Worm (Caenorhabditis elegans): ENCODE measurements around the gene C40H1.9.

DNA sequence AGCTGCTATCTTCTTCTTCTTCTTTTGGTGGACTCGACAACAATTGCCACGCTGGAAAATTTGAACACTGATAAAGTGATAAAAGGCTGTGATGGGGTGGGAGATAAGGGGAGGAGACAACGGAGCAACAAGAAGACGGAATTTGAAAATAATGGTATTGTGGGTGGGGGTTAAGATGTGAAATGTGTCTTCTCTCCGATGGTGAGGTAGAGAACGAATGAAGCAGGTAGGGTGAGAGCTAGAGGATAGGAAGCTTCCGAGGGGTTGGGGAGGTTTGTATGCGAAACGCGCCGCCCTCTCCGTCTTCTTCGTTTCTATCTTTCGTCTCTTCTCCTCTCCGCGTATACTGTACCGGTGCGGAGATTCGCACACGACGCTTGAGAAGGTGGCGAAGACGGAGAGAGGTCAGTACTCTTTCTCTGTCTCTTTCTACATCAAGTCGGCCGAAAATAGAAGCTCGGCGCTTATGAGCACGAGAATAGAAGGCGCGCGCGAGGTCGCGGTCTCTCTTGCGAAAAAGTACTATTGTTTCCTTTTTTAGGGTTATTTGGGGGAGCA is 35.8 kb downstream of the C40H1.9 start, which contains the start of gene chtb-1:
- TF ChIP-seq T26A8.4 (GFP tag; IDR thresholded peaks at IDR 0.05): no peak
- TF ChIP-seq pha-4 (GFP tag; IDR thresholded peaks at IDR 0.05): no peak; the same call in 1 of the 2 replicates
- TF ChIP-seq pha-4 (tag; optimal IDR thresholded peaks at IDR 0.05): no peak
- no peak for TF ChIP-seq hlh-30 (tag; optimal IDR thresholded peaks at IDR 0.05; ENCODE audit: insufficient read depth)
- TF ChIP-seq zip-11 (GFP tag; IDR thresholded peaks at IDR 0.05): no peak
- no peak for TF ChIP-seq ama-1 (optimal IDR thresholded peaks at IDR 0.05)
